Worm (Caenorhabditis elegans) whole organism, midembryonic: Measurements from ENCODE around the gene srg-67.

Experiments used
- T22C8.4 ChIP-seq: fragments of 200-800 bp; sonication (Bioruptor generic); IDR thresholded peaks from 2 replicates; pipeline ENCODE4 v1.3.6; 2022; ENCODE audit warnings: missing genetic modification characterization, missing compliant biosample characterization
- cog-1 ChIP-seq: sonication (generic microtip); optimal IDR thresholded peaks from 2 replicates; lab custom pipeline; 2016; ENCODE audit warnings: missing genetic modification characterization, missing compliant biosample characterization
- flt-1 ChIP-seq: fragments of 200-800 bp; sonication (Bioruptor generic); IDR thresholded peaks from 2 replicates; pipeline ENCODE4 v1.3.6; 2022; ENCODE audit warnings: missing genetic modification characterization, missing compliant biosample characterization
- klf-2 ChIP-seq: fragments of 200-800 bp; sonication (Bioruptor generic); conservative IDR thresholded peaks from 2 replicates; pipeline ENCODE4 v1.3.6; 2022; ENCODE audit warnings: missing genetic modification reagents, missing genetic modification characterization, missing compliant biosample characterization
- med-1 ChIP-seq: sonication (generic microtip); optimal IDR thresholded peaks from 2 replicates; lab custom pipeline; 2017; ENCODE audit warnings: missing genetic modification characterization, mild to moderate bottlenecking, missing compliant biosample characterization, antibody characterized with exemption, missing genetic modification reagents; ENCODE audit not compliant: insufficient read depth
- ref-1 ChIP-seq: fragments of 200-800 bp; sonication (Bioruptor generic); conservative IDR thresholded peaks from 2 replicates; pipeline ENCODE4 v1.3.6; 2022; ENCODE audit warnings: missing genetic modification reagents, missing genetic modification characterization, missing compliant biosample characterization
- tab-1 ChIP-seq: fragments of 200-800 bp; sonication (Bioruptor generic); IDR thresholded peaks from 2 replicates; pipeline ENCODE4 v1.3.6; 2022; ENCODE audit warnings: missing genetic modification characterization, missing compliant biosample characterization
- ztf-23 ChIP-seq: fragments of 200-800 bp; sonication (Bioruptor generic); IDR thresholded peaks from 2 replicates; pipeline ENCODE4 v1.3.6; 2022; ENCODE audit warnings: missing genetic modification reagents, missing genetic modification characterization, missing compliant biosample characterization
- ztf-29 ChIP-seq: fragments of 200-800 bp; sonication (Bioruptor generic); IDR thresholded peaks from 2 replicates; pipeline ENCODE4 v1.3.6; 2022; ENCODE audit warnings: missing genetic modification reagents, missing genetic modification characterization, missing compliant biosample characterization

srg-67 gene

ce11 chrV:5454955-5455354 lies 7.8 kb downstream of the srg-67 start:
- TF ChIP-seq klf-2 (GFP tag; lab: Robert Waterston, UW) (no peak), flt-1 (GFP tag; lab: Robert Waterston, UW) (no peak)

- no peak for TF ChIP-seq ref-1 (GFP tag; lab: Robert Waterston, UW)
- TF ChIP-seq tab-1 (GFP tag; lab: Robert Waterston, UW) = no peak
- no peak for TF ChIP-seq ztf-23 (GFP tag; lab: Robert Waterston, UW)
- TF ChIP-seq ztf-29 (GFP tag; lab: Robert Waterston, UW) = no peak
- no peak for TF ChIP-seq cog-1
- no peak for TF ChIP-seq klf-2 (GFP tag; lab: Robert Waterston, UW)
- TF ChIP-seq med-1 (GFP tag; lab: Kevin White, UChicago) = no peak
Measured at ce11 chrV:5453615-5454014, 9.2 kb downstream of the srg-67 start, which contains the start of gene glc-3. TSS of gene glc-3 (minus strand) at chrV:5453715.

ce11 chrV:5450742-5451141 lies 12.1 kb downstream of the srg-67 start:
- TF ChIP-seq ztf-29 (GFP tag; lab: Robert Waterston, UW) = no peak
- TF ChIP-seq klf-2 (GFP tag; lab: Robert Waterston, UW) = no peak
- TF ChIP-seq T22C8.4 (GFP tag; lab: Robert Waterston, UW) = no peak
- no peak for TF ChIP-seq cog-1
- no peak for TF ChIP-seq flt-1 (GFP tag; lab: Robert Waterston, UW)
- no peak for TF ChIP-seq med-1 (GFP tag; lab: Kevin White, UChicago)
- no peak for TF ChIP-seq ztf-23 (GFP tag; lab: Robert Waterston, UW)
- TF ChIP-seq tab-1 (GFP tag; lab: Robert Waterston, UW) = no peak
- TF ChIP-seq ref-1 (GFP tag; lab: Robert Waterston, UW) = no peak

ce11 chrV:5447057-5447456 lies 15.7 kb downstream of the srg-67 start:
- TF ChIP-seq ztf-23 (GFP tag; lab: Robert Waterston, UW) = no peak
- TF ChIP-seq ref-1 (GFP tag; lab: Robert Waterston, UW) = no peak

- TF ChIP-seq cog-1 (no peak), ref-1 (GFP tag; lab: Robert Waterston, UW) (no peak), T22C8.4 (GFP tag; lab: Robert Waterston, UW) (no peak), med-1 (GFP tag; lab: Kevin White, UChicago) (no peak), klf-2 (GFP tag; lab: Robert Waterston, UW) (no peak), ztf-23 (GFP tag; lab: Robert Waterston, UW) (no peak), flt-1 (GFP tag; lab: Robert Waterston, UW) (no peak), tab-1 (GFP tag; lab: Robert Waterston, UW) (no peak), ztf-29 (GFP tag; lab: Robert Waterston, UW) (no peak)
Measured at ce11 chrV:5445839-5446238, 17.0 kb downstream of the srg-67 start, which contains the start of gene F08F3.1. TSS of gene F08F3.1 (plus strand) at chrV:5446139.

- TF ChIP-seq T22C8.4 (GFP tag; lab: Robert Waterston, UW) (no peak), cog-1 (no peak), flt-1 (GFP tag; lab: Robert Waterston, UW) (no peak), med-1 (GFP tag; lab: Kevin White, UChicago) (no peak), tab-1 (GFP tag; lab: Robert Waterston, UW) (no peak), ztf-23 (GFP tag; lab: Robert Waterston, UW) (no peak), ref-1 (GFP tag; lab: Robert Waterston, UW) (no peak), ztf-29 (GFP tag; lab: Robert Waterston, UW) (no peak), klf-2 (GFP tag; lab: Robert Waterston, UW) (no peak)
Measured at ce11 chrV:5444037-5444436, 18.8 kb downstream of the srg-67 start.

ce11 chrV:5442366-5442765 lies 20.4 kb downstream of the srg-67 start:
- TF ChIP-seq flt-1 (GFP tag; lab: Robert Waterston, UW) (no peak), ztf-23 (GFP tag; lab: Robert Waterston, UW) (no peak), T22C8.4 (GFP tag; lab: Robert Waterston, UW) (no peak), cog-1 (no peak), ztf-29 (GFP tag; lab: Robert Waterston, UW) (no peak), med-1 (GFP tag; lab: Kevin White, UChicago) (no peak), tab-1 (GFP tag; lab: Robert Waterston, UW) (no peak), ref-1 (GFP tag; lab: Robert Waterston, UW) (no peak), klf-2 (GFP tag; lab: Robert Waterston, UW) (no peak)

ce11 chrV:5439068-5439467 lies 23.7 kb downstream of the srg-67 start, which contains the start of gene snpc-1.3:
TSS of gene snpc-1.3 (minus strand) at chrV:5439168.
- no peak for TF ChIP-seq ztf-23 (GFP tag; lab: Robert Waterston, UW)
- no peak for TF ChIP-seq T22C8.4 (GFP tag; lab: Robert Waterston, UW)
- TF ChIP-seq ref-1 (GFP tag; lab: Robert Waterston, UW) = no peak
- TF ChIP-seq tab-1 (GFP tag; lab: Robert Waterston, UW) = no peak

- TF ChIP-seq ztf-23 (GFP tag; lab: Robert Waterston, UW) = no peak
- no peak for TF ChIP-seq tab-1 (GFP tag; lab: Robert Waterston, UW)
- no peak for TF ChIP-seq cog-1
- no peak for TF ChIP-seq ref-1 (GFP tag; lab: Robert Waterston, UW)
- no peak for TF ChIP-seq T22C8.4 (GFP tag; lab: Robert Waterston, UW)
- no peak for TF ChIP-seq ztf-29 (GFP tag; lab: Robert Waterston, UW)
- no peak for TF ChIP-seq flt-1 (GFP tag; lab: Robert Waterston, UW)
- TF ChIP-seq klf-2 (GFP tag; lab: Robert Waterston, UW) = no peak
- no peak for TF ChIP-seq med-1 (GFP tag; lab: Kevin White, UChicago)
Measured at ce11 chrV:5433020-5433419, 29.8 kb downstream of the srg-67 start, which contains the start of gene acl-6. TSS of gene acl-6 (plus strand) at chrV:5433386.

ce11 chrV:5432499-5432898 lies 30.3 kb downstream of the srg-67 start, which contains the start of gene F08F3.8:
TSS of gene F08F3.8 (minus strand) at chrV:5432599.
- TF ChIP-seq T22C8.4 (GFP tag; lab: Robert Waterston, UW) (no peak), ztf-29 (GFP tag; lab: Robert Waterston, UW) (no peak), ztf-23 (GFP tag; lab: Robert Waterston, UW) (no peak), ref-1 (GFP tag; lab: Robert Waterston, UW) (no peak), klf-2 (GFP tag; lab: Robert Waterston, UW) (no peak), med-1 (GFP tag; lab: Kevin White, UChicago) (no peak), cog-1 (no peak), tab-1 (GFP tag; lab: Robert Waterston, UW) (no peak), flt-1 (GFP tag; lab: Robert Waterston, UW) (no peak)
